Worm (Caenorhabditis elegans): ENCODE data around the gene nol-6.

nol-6 gene

ce11 chrII:1403056-1403455 lies 34.2 kb downstream of the nol-6 start, which contains the start of the genes Y51H7C.41 and cogc-4:
Gene Y51H7C.41 (plus strand): TSS chrII:1403321.
Gene cogc-4 (plus strand): TSS chrII:1403441.
- no peak for TF ChIP-seq lin-13 (tag; optimal IDR thresholded peaks at IDR 0.05)
- no peak for TF ChIP-seq unc-62 (GFP tag; optimal IDR thresholded peaks at IDR 0.05)
- TF ChIP-seq bed-3 (GFP tag; optimal IDR thresholded peaks at IDR 0.05): no peak
- no peak for TF ChIP-seq elt-1 (tag; optimal IDR thresholded peaks at IDR 0.05; ENCODE audit: borderline replicate concordance, insufficient read depth)
- no peak for TF ChIP-seq snpc-4 (tag; optimal IDR thresholded peaks at IDR 0.05)
- TF ChIP-seq ztf-11 (tag; optimal IDR thresholded peaks at IDR 0.05): no peak
- TF ChIP-seq nhr-76 (tag; optimal IDR thresholded peaks at IDR 0.05): no peak
- no peak for TF ChIP-seq ceh-83 (GFP tag; optimal IDR thresholded peaks at IDR 0.05)
- TF ChIP-seq M03D4.4 (tag; optimal IDR thresholded peaks at IDR 0.05): no peak
- no peak for TF ChIP-seq flh-1 (GFP tag; optimal IDR thresholded peaks at IDR 0.05)
- no peak for TF ChIP-seq pha-4 (tag; optimal IDR thresholded peaks at IDR 0.05)
- no peak for TF ChIP-seq blmp-1 (tag; optimal IDR thresholded peaks at IDR 0.05)
- no peak for TF ChIP-seq ceh-43 (GFP tag; optimal IDR thresholded peaks at IDR 0.05)
- no peak for TF ChIP-seq sem-2 (GFP tag; optimal IDR thresholded peaks at IDR 0.05)
- TF ChIP-seq tbx-8 (GFP tag; optimal IDR thresholded peaks at IDR 0.05): no peak
- no peak for TF ChIP-seq lsy-2 (tag; optimal IDR thresholded peaks at IDR 0.05)
- TF ChIP-seq drap-1 (GFP tag; optimal IDR thresholded peaks at IDR 0.05): no peak
- TF ChIP-seq nhr-28 (tag; optimal IDR thresholded peaks at IDR 0.05): no peak

- TF ChIP-seq mep-1 (tag; optimal IDR thresholded peaks at IDR 0.05): peak; percentile 50
- TF ChIP-seq hlh-1 (tag; optimal IDR thresholded peaks at IDR 0.05): no peak
- peak; percentile 44 for TF ChIP-seq lin-13 (tag; optimal IDR thresholded peaks at IDR 0.05)
Observed at ce11 chrII:1402167-1402619, 35.1 kb downstream of the nol-6 start, which contains the start of gene Y51H7C.7. Gene Y51H7C.7 (plus strand): TSS chrII:1402569.

ce11 chrII:1401474-1401873 lies 35.8 kb downstream of the nol-6 start, which contains the start of gene Y51H7C.8:
Gene Y51H7C.8 (plus strand): TSS chrII:1401774.
- TF ChIP-seq mls-2 (tag; optimal IDR thresholded peaks at IDR 0.05): no peak
- TF ChIP-seq drap-1 (GFP tag; optimal IDR thresholded peaks at IDR 0.05): no peak
- TF ChIP-seq pha-4 (tag; optimal IDR thresholded peaks at IDR 0.05): no peak
- TF ChIP-seq bed-3 (GFP tag; optimal IDR thresholded peaks at IDR 0.05): no peak
- no peak for TF ChIP-seq nhr-2 (tag; optimal IDR thresholded peaks at IDR 0.05)
- TF ChIP-seq elt-3 (tag; optimal IDR thresholded peaks at IDR 0.05): no peak
- TF ChIP-seq unc-120 (tag; optimal IDR thresholded peaks at IDR 0.05; ENCODE audit: poor library complexity, severe bottlenecking): no peak
- no peak for TF ChIP-seq tbx-8 (GFP tag; optimal IDR thresholded peaks at IDR 0.05)
- TF ChIP-seq blmp-1 (tag; optimal IDR thresholded peaks at IDR 0.05): no peak
- TF ChIP-seq sptf-1 (tag; optimal IDR thresholded peaks at IDR 0.05): no peak
- no peak for TF ChIP-seq cnd-1 (tag; optimal IDR thresholded peaks at IDR 0.05)
- TF ChIP-seq ztf-11 (tag; optimal IDR thresholded peaks at IDR 0.05): no peak
- TF ChIP-seq hlh-1 (tag; optimal IDR thresholded peaks at IDR 0.05): no peak
- TF ChIP-seq elt-1 (tag; optimal IDR thresholded peaks at IDR 0.05; ENCODE audit: borderline replicate concordance, insufficient read depth): no peak
- no peak for TF ChIP-seq snpc-4 (tag; optimal IDR thresholded peaks at IDR 0.05)

ce11 chrII:1400105-1400504 lies 37.2 kb downstream of the nol-6 start, which contains the start of gene F54D12.1:
Gene F54D12.1 (plus strand): TSS chrII:1400405.
- TF ChIP-seq zip-8 (tag; optimal IDR thresholded peaks at IDR 0.05): no peak

ce11 chrII:1398396-1398795 lies 38.9 kb downstream of the nol-6 start, which contains the start of gene F54D12.2:
Gene F54D12.2 (plus strand): TSS chrII:1398696.
- TF ChIP-seq sptf-1 (tag; optimal IDR thresholded peaks at IDR 0.05) (no peak), unc-120 (tag; optimal IDR thresholded peaks at IDR 0.05; ENCODE audit: poor library complexity, severe bottlenecking) (no peak), lin-13 (tag; optimal IDR thresholded peaks at IDR 0.05) (no peak), drap-1 (GFP tag; optimal IDR thresholded peaks at IDR 0.05) (no peak), cnd-1 (tag; optimal IDR thresholded peaks at IDR 0.05) (no peak), lin-32 (GFP tag; optimal IDR thresholded peaks at IDR 0.05) (no peak)

- TF ChIP-seq drap-1 (GFP tag; optimal IDR thresholded peaks at IDR 0.05) (no peak), nhr-237 (tag; optimal IDR thresholded peaks at IDR 0.05) (no peak), lin-32 (GFP tag; optimal IDR thresholded peaks at IDR 0.05) (no peak), mls-2 (tag; optimal IDR thresholded peaks at IDR 0.05) (no peak), snpc-4 (tag; optimal IDR thresholded peaks at IDR 0.05) (no peak), elt-3 (tag; optimal IDR thresholded peaks at IDR 0.05) (no peak), nhr-28 (tag; optimal IDR thresholded peaks at IDR 0.05) (no peak), ham-2 (GFP tag; optimal IDR thresholded peaks at IDR 0.05) (no peak), nhr-76 (tag; optimal IDR thresholded peaks at IDR 0.05) (no peak), bed-3 (GFP tag; optimal IDR thresholded peaks at IDR 0.05) (no peak), hlh-1 (tag; optimal IDR thresholded peaks at IDR 0.05) (no peak), sptf-1 (tag; optimal IDR thresholded peaks at IDR 0.05) (no peak), zip-8 (tag; optimal IDR thresholded peaks at IDR 0.05) (no peak), blmp-1 (tag; optimal IDR thresholded peaks at IDR 0.05) (no peak), elt-1 (tag; optimal IDR thresholded peaks at IDR 0.05; ENCODE audit: borderline replicate concordance, insufficient read depth) (no peak), ztf-11 (tag; optimal IDR thresholded peaks at IDR 0.05) (no peak), nhr-12 (tag; optimal IDR thresholded peaks at IDR 0.05) (no peak), flh-1 (GFP tag; optimal IDR thresholded peaks at IDR 0.05) (no peak), sem-2 (GFP tag; optimal IDR thresholded peaks at IDR 0.05) (no peak)
Observed at ce11 chrII:1397703-1398102, 39.6 kb downstream of the nol-6 start, which contains the start of gene F54D12.8. Gene F54D12.8 (minus strand): TSS chrII:1398038.

All from whole organism, mixed stage, embryonic.